Fruit fly (Drosophila melanogaster) whole organism, embryonic: ENCODE measurements around the gene CG8301.

ENCODE experiments used
- Adf1 ChIP-seq: fragments of 200-800 bp; sonication (Bioruptor generic); IDR thresholded peaks from 2 replicates; pipeline ENCODE4 v1.3.6; 2022; ENCODE audit warnings: missing biosample characterization, missing genetic modification characterization
- Bdp1 ChIP-seq: fragments of 200-800 bp; sonication (Bioruptor generic); optimal IDR thresholded peaks from 3 replicates; lab custom pipeline; 2016; ENCODE audit warnings: missing biosample characterization, missing genetic modification characterization
- BtbVII ChIP-seq: fragments of 200-800 bp; sonication (Bioruptor generic); optimal IDR thresholded peaks from 3 replicates; lab custom pipeline; 2017; ENCODE audit warnings: missing biosample characterization, mild to moderate bottlenecking, missing genetic modification characterization
- CG10979 ChIP-seq: fragments of 200-800 bp; sonication (Bioruptor generic); optimal IDR thresholded peaks from 2 replicates; lab custom pipeline; 2018; ENCODE audit warnings: missing biosample characterization, mild to moderate bottlenecking, missing genetic modification characterization, moderate library complexity
- CG12104 ChIP-seq: fragments of 200-800 bp; sonication (Bioruptor generic); optimal IDR thresholded peaks from 3 replicates; lab custom pipeline; 2016; ENCODE audit warnings: missing biosample characterization, missing genetic modification characterization
- CG12155 ChIP-seq: fragments of 200-800 bp; sonication (Bioruptor generic); optimal IDR thresholded peaks from 3 replicates; lab custom pipeline; 2016; ENCODE audit warnings: missing biosample characterization, missing genetic modification characterization
- CG12299 ChIP-seq: fragments of 200-800 bp; sonication (Bioruptor generic); optimal IDR thresholded peaks from 2 replicates; lab custom pipeline; 2018; ENCODE audit warnings: missing biosample characterization, mild to moderate bottlenecking, missing genetic modification characterization
- CG15601 ChIP-seq: fragments of 200-800 bp; sonication (Bioruptor generic); optimal IDR thresholded peaks from 3 replicates; lab custom pipeline; 2019; ENCODE audit warnings: missing biosample characterization, mild to moderate bottlenecking, missing genetic modification characterization, moderate library complexity
- CG16815 ChIP-seq: fragments of 200-800 bp; sonication (Bioruptor generic); optimal IDR thresholded peaks from 3 replicates; lab custom pipeline; 2017; ENCODE audit warnings: missing biosample characterization, mild to moderate bottlenecking, missing genetic modification characterization
- CG18764 ChIP-seq: fragments of 200-800 bp; sonication (Bioruptor generic); optimal IDR thresholded peaks from 3 replicates; lab custom pipeline; 2016; ENCODE audit warnings: missing biosample characterization, missing genetic modification characterization
- CG2199 ChIP-seq: fragments of 200-800 bp; sonication (Bioruptor generic); IDR thresholded peaks from 3 replicates; pipeline ENCODE4 v1.3.6; 2022; ENCODE audit warnings: missing biosample characterization, missing genetic modification characterization
- CG2678 ChIP-seq: fragments of 200-800 bp; sonication (Bioruptor generic); optimal IDR thresholded peaks from 3 replicates; lab custom pipeline; 2019; ENCODE audit warnings: missing biosample characterization, mild to moderate bottlenecking, missing genetic modification characterization, moderate library complexity
- CG31365 ChIP-seq: fragments of 200-800 bp; sonication (Bioruptor generic); optimal IDR thresholded peaks from 2 replicates; lab custom pipeline; 2018; ENCODE audit warnings: missing biosample characterization, mild to moderate bottlenecking, missing genetic modification characterization
- CG4707 ChIP-seq: fragments of 200-800 bp; sonication (Bioruptor generic); optimal IDR thresholded peaks from 2 replicates; lab custom pipeline; 2018; ENCODE audit warnings: missing biosample characterization, mild to moderate bottlenecking, missing genetic modification characterization, moderate library complexity
- CG5245 ChIP-seq: fragments of 200-800 bp; sonication (Bioruptor generic); optimal IDR thresholded peaks from 3 replicates; lab custom pipeline; 2016; ENCODE audit warnings: missing biosample characterization, missing genetic modification characterization
- CG6689 ChIP-seq: fragments of 200-800 bp; sonication (Bioruptor generic); IDR thresholded peaks from 2 replicates; pipeline ENCODE4 v1.3.6; 2022; ENCODE audit warnings: missing biosample characterization, missing genetic modification characterization
- CG7372 ChIP-seq: fragments of 200-800 bp; sonication (Bioruptor generic); IDR thresholded peaks from 2 replicates; pipeline ENCODE4 v1.3.6; 2022; ENCODE audit warnings: missing biosample characterization, missing genetic modification characterization
- CG7839 ChIP-seq: fragments of 200-800 bp; sonication (Bioruptor generic); optimal IDR thresholded peaks from 3 replicates; lab custom pipeline; 2018; ENCODE audit warnings: missing biosample characterization, mild to moderate bottlenecking, missing genetic modification characterization, moderate library complexity
- CG8478 ChIP-seq: fragments of >200 bp; optimal IDR thresholded peaks from 2 replicates; lab custom pipeline; 2018
- CG9817 ChIP-seq: fragments of 200-800 bp; sonication (Bioruptor generic); optimal IDR thresholded peaks from 2 replicates; lab custom pipeline; 2018; ENCODE audit warnings: missing biosample characterization, mild to moderate bottlenecking, missing genetic modification characterization, moderate library complexity
- GATAe ChIP-seq: fragments of 200-800 bp; sonication (Bioruptor generic); conservative IDR thresholded peaks from 2 replicates; pipeline ENCODE4 v1.3.6; 2022; ENCODE audit warnings: missing biosample characterization, missing genetic modification characterization
- Med ChIP-seq: fragments of 200-800 bp; sonication (Bioruptor generic); peaks from one replicate; lab custom pipeline; 2016; ENCODE audit warnings: missing biosample characterization, missing genetic modification characterization, mild to moderate bottlenecking, inconsistent platforms, moderate library complexity
- Meics ChIP-seq: fragments of 200-800 bp; sonication (Bioruptor generic); optimal IDR thresholded peaks from 2 replicates; lab custom pipeline; 2017; ENCODE audit warnings: missing biosample characterization, mild to moderate bottlenecking, missing genetic modification characterization
- Mes4 ChIP-seq: fragments of 200-800 bp; sonication (Bioruptor generic); optimal IDR thresholded peaks from 2 replicates; lab custom pipeline; 2016; ENCODE audit warnings: missing biosample characterization, missing genetic modification characterization
- NfI ChIP-seq: fragments of 200-800 bp; sonication (Bioruptor generic); optimal IDR thresholded peaks from 3 replicates; lab custom pipeline; 2018; ENCODE audit warnings: missing biosample characterization, mild to moderate bottlenecking, missing genetic modification characterization, moderate library complexity
- Opbp ChIP-seq: fragments of 200-800 bp; sonication (Bioruptor generic); IDR thresholded peaks from 3 replicates; pipeline ENCODE4 v1.3.6; 2022; ENCODE audit warnings: missing biosample characterization, missing genetic modification characterization; ENCODE audit not compliant: partially characterized antibody
- PHDP ChIP-seq: fragments of 200-800 bp; sonication (Bioruptor generic); optimal IDR thresholded peaks from 3 replicates; lab custom pipeline; 2018; ENCODE audit warnings: missing biosample characterization, mild to moderate bottlenecking, missing genetic modification characterization, moderate library complexity
- Poxn ChIP-seq: fragments of 200-800 bp; sonication (Bioruptor generic); IDR thresholded peaks from 2 replicates; pipeline ENCODE4 v1.3.6; 2022; ENCODE audit warnings: missing biosample characterization, missing genetic modification characterization
- Ptx1 ChIP-seq: fragments of 200-800 bp; sonication (Bioruptor generic); IDR thresholded peaks from 2 replicates; pipeline ENCODE4 v1.3.6; 2022; ENCODE audit warnings: missing biosample characterization, missing genetic modification characterization
- Sox100B ChIP-seq: fragments of 200-800 bp; sonication (Bioruptor generic); optimal IDR thresholded peaks from 3 replicates; lab custom pipeline; 2018; ENCODE audit warnings: missing biosample characterization, mild to moderate bottlenecking, missing genetic modification characterization
- Xbp1 ChIP-seq: fragments of 200-800 bp; sonication (Bioruptor generic); optimal IDR thresholded peaks from 3 replicates; lab custom pipeline; 2016; ENCODE audit warnings: missing biosample characterization, mild to moderate bottlenecking, missing genetic modification characterization
- YL-1 ChIP-seq: fragments of 200-800 bp; sonication (Bioruptor generic); optimal IDR thresholded peaks from 3 replicates; lab custom pipeline; 2017; ENCODE audit warnings: missing biosample characterization, mild to moderate bottlenecking, missing genetic modification characterization
- ash1 ChIP-seq: fragments of 200-800 bp; sonication (Bioruptor generic); optimal IDR thresholded peaks from 2 replicates; lab custom pipeline; 2018; ENCODE audit warnings: missing biosample characterization, mild to moderate bottlenecking, missing genetic modification characterization
- cad ChIP-seq: fragments of >200 bp; optimal IDR thresholded peaks from 2 replicates; lab custom pipeline; 2017; ENCODE audit warnings: missing biosample characterization, missing genetic modification characterization
- caup ChIP-seq: fragments of 200-800 bp; sonication (Bioruptor generic); optimal IDR thresholded peaks from 3 replicates; lab custom pipeline; 2017; ENCODE audit warnings: missing biosample characterization, mild to moderate bottlenecking, missing genetic modification characterization, moderate library complexity; ENCODE audit not compliant: severe bottlenecking
- chinmo ChIP-seq: fragments of 200-800 bp; sonication (Bioruptor generic); IDR thresholded peaks from 4 replicates; pipeline ENCODE4 v1.3.6; 2022; ENCODE audit warnings: missing biosample characterization, missing genetic modification characterization; ENCODE audit not compliant: partially characterized antibody
- dm ChIP-seq: fragments of 200-800 bp; sonication (Bioruptor generic); optimal IDR thresholded peaks from 3 replicates; lab custom pipeline; 2016; ENCODE audit warnings: missing biosample characterization, missing genetic modification characterization
- exex ChIP-seq: fragments of 200-800 bp; sonication (Bioruptor generic); optimal IDR thresholded peaks from 4 replicates; lab custom pipeline; 2018; ENCODE audit warnings: missing biosample characterization, mild to moderate bottlenecking, missing genetic modification characterization, moderate library complexity
- ham ChIP-seq: fragments of 200-800 bp; sonication (Bioruptor generic); IDR thresholded peaks from 2 replicates; pipeline ENCODE4 v1.3.6; 2022; ENCODE audit warnings: missing biosample characterization, missing genetic modification characterization
- ind ChIP-seq: fragments of 200-800 bp; sonication (Bioruptor generic); optimal IDR thresholded peaks from 3 replicates; lab custom pipeline; 2016; ENCODE audit warnings: missing biosample characterization, missing genetic modification characterization
- nom ChIP-seq: fragments of 200-800 bp; sonication (Bioruptor generic); optimal IDR thresholded peaks from 2 replicates; lab custom pipeline; 2017; ENCODE audit warnings: missing biosample characterization, missing genetic modification characterization, mild to moderate bottlenecking, moderate library complexity, missing genetic modification reagents
- psq ChIP-seq: fragments of 200-800 bp; sonication (Bioruptor generic); optimal IDR thresholded peaks from 2 replicates; lab custom pipeline; 2017; ENCODE audit warnings: missing biosample characterization, missing genetic modification characterization
- sd ChIP-seq: fragments of 200-800 bp; sonication (Bioruptor generic); optimal IDR thresholded peaks from 3 replicates; lab custom pipeline; 2018; ENCODE audit warnings: missing biosample characterization, mild to moderate bottlenecking, missing genetic modification characterization, moderate library complexity
- tio ChIP-seq: fragments of 200-800 bp; sonication (Bioruptor generic); optimal IDR thresholded peaks from 2 replicates; lab custom pipeline; 2017; ENCODE audit warnings: missing biosample characterization, missing genetic modification characterization, inconsistent platforms
- tup ChIP-seq: fragments of 200-800 bp; sonication (Bioruptor generic); optimal IDR thresholded peaks from 2 replicates; lab custom pipeline; 2016; ENCODE audit warnings: missing biosample characterization, mild to moderate bottlenecking, missing genetic modification characterization, moderate library complexity
- tx ChIP-seq: fragments of 200-800 bp; sonication (Bioruptor generic); optimal IDR thresholded peaks from 2 replicates; lab custom pipeline; 2016; ENCODE audit warnings: missing biosample characterization, missing genetic modification characterization
- zf30C ChIP-seq: fragments of 200-800 bp; sonication (Bioruptor generic); optimal IDR thresholded peaks from 3 replicates; lab custom pipeline; 2018; ENCODE audit warnings: missing biosample characterization, mild to moderate bottlenecking, missing genetic modification characterization

Gene CG8301

dm6 chr3R:9559413-9560014 is 21.6 kb upstream of the CG8301 start, which contains the start of the genes AP-1mu and MBD-like (continued):
- TF ChIP-seq dm (GFP tag; lab: Kevin White, UChicago) = peak; percentile 30
- TF ChIP-seq BtbVII = peak; percentile 40
- TF ChIP-seq Opbp (GFP tag; lab: Robert Waterston, UW) = no peak
- no peak for TF ChIP-seq ash1 (GFP tag; lab: Kevin White, UChicago)
- TF ChIP-seq CG8478 (lab: Kevin White, UChicago) = no peak
- TF ChIP-seq CG10979 (tag; lab: Kevin White, UChicago) = peak; percentile 45
- TF ChIP-seq ind = peak; percentile 70
- peak; percentile 73 for TF ChIP-seq Xbp1 (GFP tag; lab: Kevin White, UChicago)
- no peak for TF ChIP-seq Poxn
- peak; percentile 58 for TF ChIP-seq CG15601 (tag; lab: Kevin White, UChicago)
- peak; percentile 74 for TF ChIP-seq CG12155
- TF ChIP-seq Mes4 (GFP tag; lab: Kevin White, UChicago) = peak; percentile 31
- TF ChIP-seq tup (GFP tag; lab: Kevin White, UChicago) = peak; percentile 58
- TF ChIP-seq caup (GFP tag; lab: Kevin White, UChicago) = peak; percentile 33
- peak; percentile 39 for TF ChIP-seq CG16815 (GFP tag; lab: Kevin White, UChicago)
- TF ChIP-seq tx (GFP tag; lab: Kevin White, UChicago) = peak; percentile 58
- peak; percentile 68 for TF ChIP-seq CG6689
- TF ChIP-seq tio (GFP tag; lab: Kevin White, UChicago) = no peak
- no peak for TF ChIP-seq CG4707
- TF ChIP-seq CG7839 = peak; percentile 62
- TF ChIP-seq sd (tag; lab: Kevin White, UChicago) = peak; percentile 80
- TF ChIP-seq CG12299 (tag; lab: Kevin White, UChicago) = peak; percentile 29
- TF ChIP-seq CG5245 (GFP tag; lab: Kevin White, UChicago) = no peak
- TF ChIP-seq zf30C (GFP tag; lab: Kevin White, UChicago) = no peak
- no peak for TF ChIP-seq Sox100B (GFP tag; lab: Kevin White, UChicago)
- TF ChIP-seq Ptx1 (GFP tag; lab: Robert Waterston, UW) = peak; percentile 83
- no peak for TF ChIP-seq CG31365 (tag; lab: Kevin White, UChicago)
- no peak for TF ChIP-seq cad
- peak; percentile 55 for TF ChIP-seq PHDP (tag; lab: Kevin White, UChicago)
- TF ChIP-seq YL-1 = peak; percentile 83
- peak; percentile 28 for TF ChIP-seq CG18764 (GFP tag; lab: Kevin White, UChicago)
- peak; percentile 64 for TF ChIP-seq CG2678 (tag; lab: Kevin White, UChicago)
- TF ChIP-seq CG2199 (GFP tag; lab: Robert Waterston, UW) = no peak
- TF ChIP-seq exex = no peak
- no peak for TF ChIP-seq psq (GFP tag; lab: Kevin White, UChicago)
- peak; percentile 71 for TF ChIP-seq CG12104 (GFP tag; lab: Kevin White, UChicago)
- peak; percentile 60 for TF ChIP-seq CG7372 (GFP tag; lab: Robert Waterston, UW)
- TF ChIP-seq chinmo = 0 out of 4 replicates have a peak, but pooled peaks have one; percentile 10
- peak; percentile 48 for TF ChIP-seq Meics (GFP tag; lab: Kevin White, UChicago)
- TF ChIP-seq nom (GFP tag; lab: Kevin White, UChicago) = no peak
- peak; percentile 45; the same call in 1 of the 2 replicates for TF ChIP-seq GATAe (GFP tag; lab: Robert Waterston, UW)
- TF ChIP-seq Med (GFP tag; lab: Kevin White, UChicago) = peak; percentile 94
- TF ChIP-seq CG9817 (tag; lab: Kevin White, UChicago) = peak; percentile 60
- TF ChIP-seq Adf1 = peak; percentile 33; the same call in 1 of the 2 replicates
- TF ChIP-seq ham (GFP tag; lab: Robert Waterston, UW) = no peak
- peak; percentile 64 for TF ChIP-seq Bdp1 (GFP tag; lab: Kevin White, UChicago)
- peak; percentile 72 for TF ChIP-seq NfI
